Fruit fly (Drosophila melanogaster) S2 (cell line): ENCODE measurements around the gene CG11437.

Source experiments
- CG8478 ChIP-seq: fragments of >200 bp; optimal IDR thresholded peaks from 2 replicates; lab custom pipeline; 2018
- CTCF ChIP-seq, 2 experiments: fragments of >200 bp; optimal IDR thresholded peaks; 2 replicates each; lab custom pipeline; 2018

dm6 chr3L:22501300-22501699 lies 32.6 kb downstream of the CG11437 start, which contains the start of gene CG43312:
- TF ChIP-seq CTCF (optimal IDR thresholded peaks at IDR 0.05; lab: Kevin White, UChicago) (no peak), CG8478 (lab: Kevin White, UChicago) (no peak)
